Fruit fly (Drosophila melanogaster): Measurements from ENCODE around the gene RhoGAP92B.

Gene RhoGAP92B

dm6 chr3R:19909541-19910182 is 4.7 kb downstream of the RhoGAP92B start:
- TF ChIP-seq CG14711 (tag; optimal IDR thresholded peaks at IDR 0.05): no peak
- TF ChIP-seq CG1620 (GFP tag; optimal IDR thresholded peaks at IDR 0.05): no peak
- no peak for TF ChIP-seq cnc (optimal IDR thresholded peaks at IDR 0.05)
- TF ChIP-seq CG5204 (GFP tag; optimal IDR thresholded peaks at IDR 0.05): no peak
- no peak for TF ChIP-seq CG12768 (GFP tag; optimal IDR thresholded peaks at IDR 0.05)
- no peak for TF ChIP-seq tj (GFP tag; optimal IDR thresholded peaks at IDR 0.05)

- TF ChIP-seq cic (GFP tag; optimal IDR thresholded peaks at IDR 0.05): peak; percentile 73
- no peak for TF ChIP-seq Crg-1 (GFP tag; optimal IDR thresholded peaks at IDR 0.05)
- TF ChIP-seq Mnt (GFP tag; optimal IDR thresholded peaks at IDR 0.05): peak; percentile 3
- TF ChIP-seq kay (GFP tag; ENCODE audit: borderline replicate concordance): peak; percentile 87
These were observed 5.5 kb downstream of the RhoGAP92B start for dm6 chr3R:19910302-19911029.

- TF ChIP-seq CG33017 (tag; optimal IDR thresholded peaks at IDR 0.05): no peak
- TF ChIP-seq bab1 (GFP tag; optimal IDR thresholded peaks at IDR 0.05): no peak
- TF ChIP-seq ovo (GFP tag; optimal IDR thresholded peaks at IDR 0.05): no peak
These were observed 6.1 kb downstream of the RhoGAP92B start for dm6 chr3R:19911030-19911429.

- TF ChIP-seq bab1 (GFP tag; optimal IDR thresholded peaks at IDR 0.05) (no peak), CG7101 (tag; optimal IDR thresholded peaks at IDR 0.05) (no peak), toe (GFP tag; optimal IDR thresholded peaks at IDR 0.05) (no peak), CG12768 (GFP tag; optimal IDR thresholded peaks at IDR 0.05) (no peak), kay (GFP tag; ENCODE audit: borderline replicate concordance) (no peak), tj (GFP tag; optimal IDR thresholded peaks at IDR 0.05) (no peak), CG1620 (GFP tag; optimal IDR thresholded peaks at IDR 0.05) (no peak), pad (GFP tag; optimal IDR thresholded peaks at IDR 0.05) (no peak), Crg-1 (GFP tag; optimal IDR thresholded peaks at IDR 0.05) (no peak), cnc (optimal IDR thresholded peaks at IDR 0.05) (no peak), Clk (GFP tag; optimal IDR thresholded peaks at IDR 0.05) (no peak), ovo (GFP tag; optimal IDR thresholded peaks at IDR 0.05) (no peak), CG5204 (GFP tag; optimal IDR thresholded peaks at IDR 0.05) (no peak)
These were observed 10.3 kb downstream of the RhoGAP92B start, which contains the start of the genes Xport-A and Xport-B for dm6 chr3R:19915312-19915711. Xport-A (minus strand) TSS chr3R:19915412. Xport-B (minus strand) TSS chr3R:19915412.

- no peak for TF ChIP-seq bab1 (GFP tag; optimal IDR thresholded peaks at IDR 0.05)
- TF ChIP-seq cic (GFP tag; optimal IDR thresholded peaks at IDR 0.05): no peak
- TF ChIP-seq ovo (GFP tag; optimal IDR thresholded peaks at IDR 0.05): no peak
- no peak for TF ChIP-seq CG7101 (tag; optimal IDR thresholded peaks at IDR 0.05)
- TF ChIP-seq CG11617 (GFP tag; optimal IDR thresholded peaks at IDR 0.05): no peak
- TF ChIP-seq CG33017 (tag; optimal IDR thresholded peaks at IDR 0.05): no peak
- no peak for TF ChIP-seq Mnt (GFP tag; optimal IDR thresholded peaks at IDR 0.05)
These were observed 12.8 kb downstream of the RhoGAP92B start, which contains the start of gene CG4465 for dm6 chr3R:19917739-19918138. CG4465 (minus strand) TSS chr3R:19917839.

dm6 chr3R:19918207-19918606 is 13.2 kb downstream of the RhoGAP92B start, which contains the start of gene CG4770:
CG4770 (plus strand) TSS chr3R:19918507.
- TF ChIP-seq toe (GFP tag; optimal IDR thresholded peaks at IDR 0.05) (no peak), Hr96 (GFP tag; optimal IDR thresholded peaks at IDR 0.05) (no peak), Clk (GFP tag; optimal IDR thresholded peaks at IDR 0.05) (no peak), CG5204 (GFP tag; optimal IDR thresholded peaks at IDR 0.05) (no peak), Crg-1 (GFP tag; optimal IDR thresholded peaks at IDR 0.05) (no peak), CG14711 (tag; optimal IDR thresholded peaks at IDR 0.05) (no peak), cic (GFP tag; optimal IDR thresholded peaks at IDR 0.05) (no peak), CG12768 (GFP tag; optimal IDR thresholded peaks at IDR 0.05) (no peak), pad (GFP tag; optimal IDR thresholded peaks at IDR 0.05) (no peak), CG11617 (GFP tag; optimal IDR thresholded peaks at IDR 0.05) (no peak), CG1620 (GFP tag; optimal IDR thresholded peaks at IDR 0.05) (no peak), cnc (optimal IDR thresholded peaks at IDR 0.05) (no peak)

dm6 chr3R:19924331-19924730 is 19.4 kb downstream of the RhoGAP92B start:
- TF ChIP-seq Clk (GFP tag; optimal IDR thresholded peaks at IDR 0.05): peak; percentile 40
- peak; percentile 35 for TF ChIP-seq Mnt (GFP tag; optimal IDR thresholded peaks at IDR 0.05)
- peak; percentile 79 for TF ChIP-seq CG7101 (tag; optimal IDR thresholded peaks at IDR 0.05)
- peak; percentile 92 for TF ChIP-seq CG7045 (GFP tag; optimal IDR thresholded peaks at IDR 0.05)
- TF ChIP-seq CG1620 (GFP tag; optimal IDR thresholded peaks at IDR 0.05): peak; percentile 38
- peak; percentile 67 for TF ChIP-seq CG33017 (tag; optimal IDR thresholded peaks at IDR 0.05)
- peak; percentile 33 for TF ChIP-seq CG14711 (tag; optimal IDR thresholded peaks at IDR 0.05)
- no peak for TF ChIP-seq cnc (optimal IDR thresholded peaks at IDR 0.05)
- TF ChIP-seq cic (GFP tag; optimal IDR thresholded peaks at IDR 0.05): peak; percentile 84
- peak; percentile 54 for TF ChIP-seq CG11617 (GFP tag; optimal IDR thresholded peaks at IDR 0.05)
- peak; percentile 85 for TF ChIP-seq Crg-1 (GFP tag; optimal IDR thresholded peaks at IDR 0.05)
- no peak for TF ChIP-seq tj (GFP tag; optimal IDR thresholded peaks at IDR 0.05)
- TF ChIP-seq toe (GFP tag; optimal IDR thresholded peaks at IDR 0.05): peak; percentile 75
- peak; percentile 43 for TF ChIP-seq pad (GFP tag; optimal IDR thresholded peaks at IDR 0.05)
- peak; percentile 12 for TF ChIP-seq CG5204 (GFP tag; optimal IDR thresholded peaks at IDR 0.05)
- peak; percentile 96 for TF ChIP-seq kay (GFP tag; ENCODE audit: borderline replicate concordance)
- peak; percentile 66 for TF ChIP-seq CG12768 (GFP tag; optimal IDR thresholded peaks at IDR 0.05)
- TF ChIP-seq ovo (GFP tag; optimal IDR thresholded peaks at IDR 0.05): peak; percentile 71
- TF ChIP-seq bab1 (GFP tag; optimal IDR thresholded peaks at IDR 0.05): no peak
- TF ChIP-seq Hr96 (GFP tag; optimal IDR thresholded peaks at IDR 0.05): peak; percentile 47
